Fruit fly (Drosophila melanogaster): ENCODE data around the gene CG15515.
A peak's percentile ranks its signal among the peaks of the same experiment; 100 is the strongest.

CG15515 gene

DNA sequence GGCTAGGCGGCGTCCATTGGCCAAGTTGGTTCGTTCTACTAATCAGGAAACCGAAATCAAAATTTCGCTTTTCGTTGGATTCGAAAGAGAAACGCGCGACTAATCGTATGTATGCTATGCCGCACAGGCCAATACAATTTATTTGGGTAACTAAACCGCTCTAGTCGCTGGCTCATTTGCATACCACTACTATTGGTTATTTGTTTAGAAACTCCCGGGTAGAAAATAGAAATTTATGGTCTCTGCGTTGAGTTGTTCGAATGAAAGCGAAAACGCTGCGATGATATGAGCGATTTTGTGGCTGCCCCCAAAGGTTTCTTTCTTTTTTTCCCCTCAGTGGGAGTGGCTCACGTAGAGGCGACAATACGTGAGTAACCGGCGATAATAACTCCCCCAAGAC lies 12.2 kb upstream of the CG15515 start:
- TF ChIP-seq dmrt93B (GFP tag; optimal IDR thresholded peaks at IDR 0.05) (no peak), Sp1 (GFP tag; optimal IDR thresholded peaks at IDR 0.05) (no peak), OdsH (GFP tag; optimal IDR thresholded peaks at IDR 0.05) (no peak), tai (GFP tag; optimal IDR thresholded peaks at IDR 0.05) (no peak), GATAd (GFP tag; optimal IDR thresholded peaks at IDR 0.05) (no peak), usp (GFP tag; optimal IDR thresholded peaks at IDR 0.05) (no peak), dl (GFP tag; optimal IDR thresholded peaks at IDR 0.05; ENCODE audit: insufficient read depth in 1 of 2, partially characterized antibody in 2 of 2) (no peak), Jra (GFP tag; optimal IDR thresholded peaks at IDR 0.05) (no peak), foxo (GFP tag; optimal IDR thresholded peaks at IDR 0.05) (no peak), sv (GFP tag; optimal IDR thresholded peaks at IDR 0.05) (no peak)

DNA sequence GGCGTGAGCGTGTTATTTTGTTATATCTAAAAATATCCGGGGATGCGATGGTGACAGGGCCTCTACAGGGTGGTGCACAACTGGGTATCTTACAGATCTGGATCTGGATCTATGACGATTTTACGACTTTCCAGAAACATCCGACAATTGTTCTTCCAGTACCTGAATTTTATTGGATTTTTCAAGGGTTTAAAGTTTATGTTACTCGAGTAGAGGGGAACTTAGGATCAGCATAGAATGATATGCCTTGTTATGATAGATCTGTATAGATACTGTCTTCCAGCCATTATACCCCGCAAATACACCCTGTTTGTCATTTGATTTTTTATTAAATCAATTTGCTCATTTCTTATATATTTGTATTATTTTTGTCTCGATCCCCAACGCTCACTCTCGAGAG lies 10.9 kb upstream of the CG15515 start:
- TF ChIP-seq h (GFP tag; optimal IDR thresholded peaks at IDR 0.05) (peak; percentile 4), woc (GFP tag; optimal IDR thresholded peaks at IDR 0.05) (no peak), HLH106 (tag; optimal IDR thresholded peaks at IDR 0.05) (peak; percentile 39), sv (GFP tag; optimal IDR thresholded peaks at IDR 0.05) (peak; percentile 14)

DNA sequence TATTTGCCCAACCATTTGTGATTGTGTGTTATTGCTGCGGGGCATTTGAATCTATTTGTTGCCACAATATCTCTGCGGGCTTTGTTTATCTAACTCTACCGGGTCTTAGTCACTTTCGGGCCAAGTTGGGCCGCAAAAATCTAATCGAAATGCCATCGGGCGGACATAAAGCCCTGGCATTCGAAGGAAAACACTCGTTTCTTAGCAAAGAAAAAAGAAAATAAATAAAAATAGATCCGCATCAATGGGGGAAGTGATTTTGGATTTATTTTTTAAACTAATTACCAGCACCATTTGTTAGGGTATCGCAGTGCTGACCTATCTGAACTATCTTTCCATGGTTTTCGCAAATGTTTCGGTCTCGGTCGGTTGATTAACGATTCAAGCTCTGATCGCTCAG lies 6.7 kb upstream of the CG15515 start:
- TF ChIP-seq N (GFP tag; optimal IDR thresholded peaks at IDR 0.05) (no peak), lola (GFP tag; optimal IDR thresholded peaks at IDR 0.05) (no peak), Mio (GFP tag; optimal IDR thresholded peaks at IDR 0.05) (no peak), dl (GFP tag; optimal IDR thresholded peaks at IDR 0.05; ENCODE audit: insufficient read depth in 1 of 2, partially characterized antibody in 2 of 2) (no peak), Jra (GFP tag; optimal IDR thresholded peaks at IDR 0.05) (no peak), Hnf4 (GFP tag; optimal IDR thresholded peaks at IDR 0.05) (no peak)

DNA sequence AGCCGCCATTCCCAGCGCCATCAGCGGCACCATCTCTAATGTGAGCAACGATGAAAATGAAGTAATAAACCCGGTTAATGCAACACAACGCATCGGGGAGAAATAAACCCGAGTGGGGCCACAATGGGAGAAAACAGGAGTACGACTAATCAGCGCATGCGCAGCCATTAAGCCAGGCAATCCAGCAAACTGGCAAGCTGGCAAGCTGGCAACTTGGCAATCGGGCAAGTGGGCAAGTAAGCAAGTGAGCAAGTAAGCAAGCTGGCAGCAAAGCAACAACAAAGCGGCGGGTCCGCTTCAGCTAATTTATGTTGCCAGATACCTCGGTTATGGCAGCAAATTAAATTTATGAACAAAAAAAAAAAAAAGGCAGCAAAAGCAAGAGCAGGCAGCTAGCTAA lies 5.6 kb upstream of the CG15515 start:
- TF ChIP-seq Rel (GFP tag; optimal IDR thresholded peaks at IDR 0.05) (no peak), Rel (tag; optimal IDR thresholded peaks at IDR 0.05) (no peak), sage (GFP tag; optimal IDR thresholded peaks at IDR 0.05) (no peak), Abd-B (GFP tag; optimal IDR thresholded peaks at IDR 0.05) (no peak)

DNA sequence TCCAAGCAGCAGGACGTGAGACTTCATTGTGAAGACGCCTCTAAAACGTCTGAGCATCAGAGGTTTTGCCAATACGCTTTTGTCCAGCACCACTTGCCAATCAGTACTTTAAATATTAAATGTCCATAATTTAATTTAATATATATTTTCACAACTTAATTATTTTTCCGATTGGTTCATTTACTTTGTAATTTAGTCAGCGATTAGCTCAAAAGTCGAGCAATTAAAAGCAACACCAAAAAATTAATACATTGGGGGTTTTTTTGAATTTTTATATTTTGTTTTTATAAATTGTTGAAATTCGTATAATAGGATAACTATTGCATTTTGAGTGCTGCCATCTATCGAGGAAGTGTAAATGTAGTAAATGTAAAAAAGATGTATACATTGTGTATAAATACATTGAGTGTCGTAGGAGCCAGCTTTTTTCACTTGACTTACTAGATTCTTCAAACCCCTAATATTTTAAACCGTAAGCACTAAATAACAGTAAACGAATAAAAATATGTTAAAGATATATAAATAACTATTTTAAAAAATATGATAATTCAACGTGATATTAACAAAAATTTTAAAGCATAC lies 1.4 kb upstream of the CG15515 start, which contains the start of gene CG15517:
TSS of gene CG15517 (minus strand) at position 51 of the 582 bp plus-strand sequence.
- peak; percentile 12 for TF ChIP-seq Vsx2 (GFP tag; optimal IDR thresholded peaks at IDR 0.05; ENCODE audit: partially characterized antibody)
- peak in 1 of 2 experiments; percentile 7 for TF ChIP-seq dl (GFP tag; optimal IDR thresholded peaks at IDR 0.05; ENCODE audit: insufficient read depth in 1 of 2, partially characterized antibody in 2 of 2)
- peak; percentile 29 for TF ChIP-seq Dif (GFP tag; optimal IDR thresholded peaks at IDR 0.05; ENCODE audit: partially characterized antibody)
- peak; percentile 44 for TF ChIP-seq Myc (optimal IDR thresholded peaks at IDR 0.05)
- no peak for TF ChIP-seq CG9705 (GFP tag; optimal IDR thresholded peaks at IDR 0.05)

DNA sequence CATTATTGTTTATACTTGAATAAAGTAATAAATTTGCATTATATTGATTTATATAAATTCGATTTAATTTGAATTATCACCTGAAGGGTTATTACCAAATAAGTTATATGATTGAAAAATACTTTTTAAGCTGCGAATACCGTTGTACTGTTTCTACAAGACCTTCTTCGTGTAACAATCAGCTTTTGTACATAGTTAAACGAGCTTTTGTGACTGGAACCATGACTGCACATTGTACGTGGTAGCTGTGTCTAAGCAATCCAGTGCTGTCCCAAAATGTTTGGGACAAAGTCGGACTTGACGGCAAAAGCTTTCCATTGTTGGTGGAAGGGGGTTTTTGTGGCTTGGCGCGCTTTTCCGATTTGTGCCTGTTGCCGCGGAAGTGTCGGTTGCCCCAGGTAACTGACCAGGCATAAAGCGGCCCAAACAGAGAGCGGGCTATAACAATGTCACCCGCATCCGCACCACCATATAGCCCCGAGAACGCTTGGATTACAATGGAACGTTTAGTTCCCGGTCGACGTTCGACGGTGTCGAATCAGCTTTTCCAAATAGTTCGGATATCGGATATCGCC lies 2.4 kb downstream of the CG15515 start, which contains the start of gene CG31036:
TSS of gene CG31036 (plus strand) at position 507 of the 575 bp plus-strand sequence.
- no peak for TF ChIP-seq OdsH (GFP tag; optimal IDR thresholded peaks at IDR 0.05)
- TF ChIP-seq dsf (GFP tag; optimal IDR thresholded peaks at IDR 0.05; ENCODE audit: borderline replicate concordance) = no peak
- TF ChIP-seq Jra (GFP tag; optimal IDR thresholded peaks at IDR 0.05) = no peak
- TF ChIP-seq Hr78 (GFP tag; optimal IDR thresholded peaks at IDR 0.05) = no peak
- no peak for TF ChIP-seq jim (GFP tag; optimal IDR thresholded peaks at IDR 0.05)
- TF ChIP-seq tai (GFP tag; optimal IDR thresholded peaks at IDR 0.05) = no peak
- no peak for TF ChIP-seq CrebA (GFP tag; optimal IDR thresholded peaks at IDR 0.05; ENCODE audit: borderline replicate concordance)
- TF ChIP-seq Hr83 (GFP tag; optimal IDR thresholded peaks at IDR 0.05; ENCODE audit: poor library complexity, severe bottlenecking) = no peak
- no peak for TF ChIP-seq dl (GFP tag; optimal IDR thresholded peaks at IDR 0.05; ENCODE audit: insufficient read depth in 1 of 2, partially characterized antibody in 2 of 2)
- TF ChIP-seq HLH106 (tag; optimal IDR thresholded peaks at IDR 0.05) = no peak
- TF ChIP-seq Hnf4 (GFP tag; optimal IDR thresholded peaks at IDR 0.05) = no peak
- TF ChIP-seq sv (GFP tag; optimal IDR thresholded peaks at IDR 0.05) = no peak
- no peak for TF ChIP-seq Mio (GFP tag; optimal IDR thresholded peaks at IDR 0.05)
- no peak for TF ChIP-seq psq (GFP tag; optimal IDR thresholded peaks at IDR 0.05)
- no peak for TF ChIP-seq CG9705 (GFP tag; optimal IDR thresholded peaks at IDR 0.05)
- TF ChIP-seq Vsx2 (GFP tag; optimal IDR thresholded peaks at IDR 0.05; ENCODE audit: partially characterized antibody) = no peak
- TF ChIP-seq fru (GFP tag; optimal IDR thresholded peaks at IDR 0.05) = no peak
